Fruit fly (Drosophila melanogaster): ENCODE results near the gene Teh1.

Teh1 gene

DNA sequence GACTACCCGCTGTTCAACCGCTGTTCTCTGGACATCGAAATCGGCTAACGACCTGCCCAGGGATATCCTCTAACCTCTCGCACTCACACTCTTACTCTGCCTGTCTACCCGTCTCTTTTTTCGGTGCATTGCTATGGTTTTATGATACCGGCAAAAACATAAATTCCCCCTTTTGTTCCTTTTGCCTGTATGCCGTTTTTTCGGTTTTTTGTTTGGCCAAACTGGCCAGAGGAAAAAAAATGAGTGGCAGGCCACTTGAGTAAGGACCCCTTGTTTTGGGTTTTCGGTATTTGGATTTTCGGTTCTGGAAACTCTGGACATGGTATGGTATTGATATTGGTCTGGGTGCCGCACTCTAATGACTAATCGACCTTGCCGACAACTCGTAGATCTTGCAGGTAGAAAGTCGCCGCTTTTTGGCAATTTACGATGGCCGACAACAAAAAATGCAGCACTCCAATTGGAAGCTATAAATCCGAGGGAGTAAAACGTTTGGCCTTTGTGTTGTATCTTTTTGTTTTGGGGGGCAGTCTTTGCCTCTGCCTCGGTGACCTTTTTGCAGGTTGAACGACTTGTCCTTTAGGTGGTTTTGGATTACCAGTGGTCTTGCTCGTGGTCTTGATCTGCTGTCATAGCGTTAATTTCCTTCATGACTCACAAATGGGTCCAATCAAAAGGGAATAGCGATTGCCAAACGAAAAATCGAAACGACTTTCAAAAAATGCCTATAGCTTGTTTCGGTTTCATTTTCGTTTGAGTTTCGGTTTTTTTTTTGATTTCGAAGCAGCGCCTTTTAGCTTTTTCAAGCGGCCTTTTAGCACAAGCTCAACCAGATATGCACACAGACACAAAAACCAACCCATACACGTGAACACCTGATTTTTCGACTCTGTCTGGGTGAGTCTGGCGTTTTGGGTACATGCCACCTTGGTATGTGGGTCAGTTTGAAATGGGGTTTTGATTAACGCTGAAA lies 12.2 kb upstream of the Teh1 start:
- no peak for TF ChIP-seq pad (GFP tag; optimal IDR thresholded peaks at IDR 0.05)
- TF ChIP-seq CG14711 (tag; optimal IDR thresholded peaks at IDR 0.05) = no peak
- no peak for TF ChIP-seq toe (GFP tag; optimal IDR thresholded peaks at IDR 0.05)
- TF ChIP-seq tj (GFP tag; optimal IDR thresholded peaks at IDR 0.05) = no peak
- no peak for TF ChIP-seq CG33017 (tag; optimal IDR thresholded peaks at IDR 0.05)
- TF ChIP-seq CG1620 (GFP tag; optimal IDR thresholded peaks at IDR 0.05) = no peak
- no peak for TF ChIP-seq CG12768 (GFP tag; optimal IDR thresholded peaks at IDR 0.05)
- no peak for TF ChIP-seq CG7045 (GFP tag; optimal IDR thresholded peaks at IDR 0.05)
- no peak for TF ChIP-seq Clk (GFP tag; optimal IDR thresholded peaks at IDR 0.05)
- no peak for TF ChIP-seq Hr96 (GFP tag; optimal IDR thresholded peaks at IDR 0.05)
- TF ChIP-seq CG11617 (GFP tag; optimal IDR thresholded peaks at IDR 0.05) = no peak
- TF ChIP-seq cic (GFP tag; optimal IDR thresholded peaks at IDR 0.05) = no peak
- TF ChIP-seq Mnt (GFP tag; optimal IDR thresholded peaks at IDR 0.05) = no peak
- no peak for TF ChIP-seq Crg-1 (GFP tag; optimal IDR thresholded peaks at IDR 0.05)
- no peak for TF ChIP-seq cnc (optimal IDR thresholded peaks at IDR 0.05)
- TF ChIP-seq ovo (GFP tag; optimal IDR thresholded peaks at IDR 0.05) = no peak
- no peak for TF ChIP-seq CG7101 (tag; optimal IDR thresholded peaks at IDR 0.05)
- TF ChIP-seq kay (GFP tag; ENCODE audit: borderline replicate concordance) = no peak
- no peak for TF ChIP-seq bab1 (GFP tag; optimal IDR thresholded peaks at IDR 0.05)

dm6 chr3R:9879288-9879687 lies 11.4 kb upstream of the Teh1 start:
- TF ChIP-seq cic (GFP tag; optimal IDR thresholded peaks at IDR 0.05) (no peak), Mnt (GFP tag; optimal IDR thresholded peaks at IDR 0.05) (no peak), kay (GFP tag; ENCODE audit: borderline replicate concordance) (no peak), cnc (optimal IDR thresholded peaks at IDR 0.05) (no peak), CG1620 (GFP tag; optimal IDR thresholded peaks at IDR 0.05) (no peak), pad (GFP tag; optimal IDR thresholded peaks at IDR 0.05) (no peak), Crg-1 (GFP tag; optimal IDR thresholded peaks at IDR 0.05) (no peak), CG14711 (tag; optimal IDR thresholded peaks at IDR 0.05) (no peak), Hr96 (GFP tag; optimal IDR thresholded peaks at IDR 0.05) (no peak), ovo (GFP tag; optimal IDR thresholded peaks at IDR 0.05) (no peak)

dm6 chr3R:9878026-9878997 lies 10.4 kb upstream of the Teh1 start:
- no peak for TF ChIP-seq kay (GFP tag; ENCODE audit: borderline replicate concordance)
- TF ChIP-seq Clk (GFP tag; optimal IDR thresholded peaks at IDR 0.05) = no peak
- no peak for TF ChIP-seq cnc (optimal IDR thresholded peaks at IDR 0.05)
- no peak for TF ChIP-seq CG7101 (tag; optimal IDR thresholded peaks at IDR 0.05)
- no peak for TF ChIP-seq CG5204 (GFP tag; optimal IDR thresholded peaks at IDR 0.05)
- TF ChIP-seq Mnt (GFP tag; optimal IDR thresholded peaks at IDR 0.05) = no peak
- no peak for TF ChIP-seq Crg-1 (GFP tag; optimal IDR thresholded peaks at IDR 0.05)
- TF ChIP-seq CG1620 (GFP tag; optimal IDR thresholded peaks at IDR 0.05) = no peak
- no peak for TF ChIP-seq toe (GFP tag; optimal IDR thresholded peaks at IDR 0.05)
- no peak for TF ChIP-seq CG12768 (GFP tag; optimal IDR thresholded peaks at IDR 0.05)
- TF ChIP-seq Hr96 (GFP tag; optimal IDR thresholded peaks at IDR 0.05) = no peak
- TF ChIP-seq CG33017 (tag; optimal IDR thresholded peaks at IDR 0.05) = no peak
- TF ChIP-seq cic (GFP tag; optimal IDR thresholded peaks at IDR 0.05) = no peak
- no peak for TF ChIP-seq bab1 (GFP tag; optimal IDR thresholded peaks at IDR 0.05)
- TF ChIP-seq ovo (GFP tag; optimal IDR thresholded peaks at IDR 0.05) = no peak

DNA sequence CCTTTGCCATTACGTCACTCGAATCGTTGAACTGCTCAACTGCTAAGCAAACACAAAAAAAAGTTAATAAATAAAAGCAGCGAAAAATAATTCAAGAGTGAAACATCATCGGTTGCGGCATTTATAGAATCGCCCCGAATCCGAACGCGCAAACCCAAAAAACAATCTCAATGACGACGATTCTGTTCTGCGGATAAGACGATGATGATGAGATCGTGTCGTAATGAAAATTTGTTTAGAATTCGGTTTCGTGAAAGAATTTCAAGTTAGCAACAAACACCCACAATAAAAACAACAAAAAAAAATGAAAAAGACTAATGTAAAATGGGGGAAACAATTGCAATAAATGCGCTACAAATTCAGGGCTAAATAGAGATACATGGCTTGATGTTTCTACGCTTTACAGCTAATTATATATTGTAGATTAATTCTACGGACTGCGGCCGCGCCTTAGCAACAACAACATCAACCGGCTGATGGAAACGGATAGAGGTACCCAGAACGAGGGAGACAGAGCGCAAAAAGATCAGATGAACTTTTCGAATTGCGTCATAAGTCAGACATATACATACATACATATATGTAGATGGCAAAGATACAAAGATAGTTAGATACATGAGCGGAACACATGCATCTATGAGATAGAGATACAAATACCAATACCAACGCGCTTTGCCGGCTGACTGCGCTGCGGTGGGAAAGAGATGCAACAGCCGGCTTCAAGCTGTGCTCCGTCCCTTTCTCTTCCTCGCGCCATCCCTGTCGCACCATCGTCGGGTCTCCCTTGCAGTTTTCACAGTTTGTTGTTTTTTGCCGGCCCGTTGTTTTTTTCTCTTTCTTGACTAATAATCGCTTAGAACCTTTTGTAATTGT lies 9.5 kb upstream of the Teh1 start:
- TF ChIP-seq CG7045 (GFP tag; optimal IDR thresholded peaks at IDR 0.05) (no peak), cic (GFP tag; optimal IDR thresholded peaks at IDR 0.05) (peak; percentile 79), ovo (GFP tag; optimal IDR thresholded peaks at IDR 0.05) (peak; percentile 5), CG33017 (tag; optimal IDR thresholded peaks at IDR 0.05) (no peak), CG12768 (GFP tag; optimal IDR thresholded peaks at IDR 0.05) (peak; percentile 9), CG11617 (GFP tag; optimal IDR thresholded peaks at IDR 0.05) (no peak), cnc (optimal IDR thresholded peaks at IDR 0.05) (no peak), Crg-1 (GFP tag; optimal IDR thresholded peaks at IDR 0.05) (no peak), CG1620 (GFP tag; optimal IDR thresholded peaks at IDR 0.05) (no peak), CG5204 (GFP tag; optimal IDR thresholded peaks at IDR 0.05) (no peak), bab1 (GFP tag; optimal IDR thresholded peaks at IDR 0.05) (no peak), Mnt (GFP tag; optimal IDR thresholded peaks at IDR 0.05) (peak; percentile 21), pad (GFP tag; optimal IDR thresholded peaks at IDR 0.05) (peak; percentile 66), toe (GFP tag; optimal IDR thresholded peaks at IDR 0.05) (no peak), tj (GFP tag; optimal IDR thresholded peaks at IDR 0.05) (peak; percentile 20), Clk (GFP tag; optimal IDR thresholded peaks at IDR 0.05) (no peak), Hr96 (GFP tag; optimal IDR thresholded peaks at IDR 0.05) (no peak), CG14711 (tag; optimal IDR thresholded peaks at IDR 0.05) (no peak), CG7101 (tag; optimal IDR thresholded peaks at IDR 0.05) (peak; percentile 1), kay (GFP tag; ENCODE audit: borderline replicate concordance) (peak; percentile 46)

Data from whole organism, adult.